Worm (Caenorhabditis elegans) whole organism, early embryonic: ENCODE results near the gene F55G7.1.

Source experiments
- B0310.2 ChIP-seq: sonication (generic microtip); optimal IDR thresholded peaks from 2 replicates; lab custom pipeline; 2016; ENCODE audit warnings: mild to moderate bottlenecking, missing genetic modification characterization, missing compliant biosample characterization
- F13C5.2 ChIP-seq: sonication (generic microtip); optimal IDR thresholded peaks from 2 replicates; lab custom pipeline; 2017; ENCODE audit warnings: mild to moderate bottlenecking, missing genetic modification characterization, inconsistent platforms, missing compliant biosample characterization
- aly-1 ChIP-seq: sonication (generic microtip); optimal IDR thresholded peaks from 2 replicates; lab custom pipeline; 2016; ENCODE audit warnings: missing genetic modification characterization, missing compliant biosample characterization
- ama-1 ChIP-seq: fragments of 150-350 bp; optimal IDR thresholded peaks from 2 replicates; lab custom pipeline; 2014
- ceh-13 ChIP-seq: fragments of 200-800 bp; sonication (Bioruptor generic); optimal IDR thresholded peaks from 2 replicates; lab custom pipeline; 2018; ENCODE audit warnings: mild to moderate bottlenecking, missing genetic modification characterization, missing compliant biosample characterization
- ceh-36 ChIP-seq: sonication (generic microtip); optimal IDR thresholded peaks from 2 replicates; lab custom pipeline; 2016; ENCODE audit warnings: missing genetic modification characterization, inconsistent platforms, missing compliant biosample characterization
- flt-1 ChIP-seq: fragments of 200-800 bp; sonication (Bioruptor generic); IDR thresholded peaks from 2 replicates; pipeline ENCODE4 v1.3.6; 2022; ENCODE audit warnings: missing genetic modification characterization, missing compliant biosample characterization
- hmbx-1 ChIP-seq: sonication (generic microtip); optimal IDR thresholded peaks from 2 replicates; lab custom pipeline; 2016; ENCODE audit warnings: mild to moderate bottlenecking, missing genetic modification characterization, missing compliant biosample characterization
- hmg-4 ChIP-seq: fragments of 200-800 bp; sonication (Bioruptor generic); optimal IDR thresholded peaks from 2 replicates; lab custom pipeline; 2018; ENCODE audit warnings: mild to moderate bottlenecking, missing genetic modification characterization, missing compliant biosample characterization
- scrt-1 ChIP-seq: fragments of 200-800 bp; sonication (Bioruptor generic); IDR thresholded peaks from 2 replicates; pipeline ENCODE4 v1.3.6; 2022; ENCODE audit warnings: missing genetic modification characterization, missing compliant biosample characterization
- sea-1 ChIP-seq: fragments of 200-800 bp; sonication (Bioruptor generic); conservative IDR thresholded peaks from 2 replicates; pipeline ENCODE4 v1.3.6; 2022; ENCODE audit warnings: missing genetic modification characterization, missing compliant biosample characterization
- tbx-11 ChIP-seq: fragments of 200-800 bp; sonication (Bioruptor generic); IDR thresholded peaks from 2 replicates; pipeline ENCODE4 v1.3.6; 2022; ENCODE audit warnings: missing genetic modification characterization, missing compliant biosample characterization
- tbx-37 ChIP-seq: fragments of 200-800 bp; sonication (Bioruptor generic); conservative IDR thresholded peaks from 2 replicates; pipeline ENCODE4 v1.3.6; 2022; ENCODE audit warnings: missing genetic modification reagents, missing genetic modification characterization, missing compliant biosample characterization
- tra-4 ChIP-seq: sonication (generic microtip); optimal IDR thresholded peaks from 2 replicates; lab custom pipeline; 2017; ENCODE audit warnings: missing genetic modification characterization, missing compliant biosample characterization

- TF ChIP-seq ama-1 (lab: Kevin White, UChicago) (no peak), F13C5.2 (tag; lab: Kevin White, UChicago) (no peak), B0310.2 (tag; lab: Kevin White, UChicago) (no peak), ceh-36 (tag; lab: Kevin White, UChicago) (no peak), hmbx-1 (tag; lab: Kevin White, UChicago) (no peak), aly-1 (tag; lab: Kevin White, UChicago) (no peak), flt-1 (no peak), sea-1 (GFP tag; lab: Robert Waterston, UW) (no peak), tbx-11 (GFP tag; lab: Robert Waterston, UW) (no peak), ceh-13 (no peak), tbx-37 (GFP tag; lab: Robert Waterston, UW) (no peak), hmg-4 (GFP tag; lab: Kevin White, UChicago) (no peak), tra-4 (tag; lab: Kevin White, UChicago) (no peak), scrt-1 (GFP tag; lab: Robert Waterston, UW) (no peak)
These were observed 9.3 kb downstream of the F55G7.1 start for ce11 chrX:11933547-11933946.
